Fruit fly (Drosophila melanogaster) S2 (cell line): Measurements from ENCODE around the gene indra.

Experiments
- CG8478 ChIP-seq: fragments of >200 bp; optimal IDR thresholded peaks from 2 replicates; lab custom pipeline; 2018
- CTCF ChIP-seq, 2 experiments: fragments of >200 bp; optimal IDR thresholded peaks; 2 replicates each; lab custom pipeline; 2018

DNA sequence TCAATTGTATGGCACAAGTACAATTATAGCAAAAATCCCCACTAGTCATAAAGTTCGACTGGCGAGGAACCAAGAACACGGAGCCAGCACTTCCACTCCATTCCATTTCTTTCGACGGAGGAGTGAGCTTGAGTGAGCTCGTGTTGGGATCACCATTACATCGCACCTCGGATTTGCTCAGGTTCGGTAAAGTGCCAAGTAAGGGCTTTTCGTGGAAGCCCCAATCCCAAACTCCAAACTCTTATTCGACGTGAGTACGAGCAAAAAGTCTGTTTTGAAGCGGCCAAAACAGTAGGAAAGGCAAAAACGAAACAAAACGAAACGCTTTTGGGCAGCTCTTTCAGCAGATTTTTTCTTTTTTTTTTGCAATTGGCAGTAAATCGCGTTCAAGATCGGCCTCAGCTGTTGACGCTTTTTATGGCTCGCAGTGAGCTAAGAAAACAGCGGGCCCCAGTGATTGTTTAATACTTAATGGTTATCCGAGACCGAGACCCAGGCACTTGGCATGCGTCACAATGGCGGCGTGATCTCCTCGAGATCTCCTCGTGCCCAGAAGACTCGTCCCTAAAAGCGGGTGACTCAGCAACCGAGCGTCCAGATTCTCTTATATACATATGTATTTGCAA is 21.2 kb downstream of the indra start:
- no peak for TF ChIP-seq CTCF (optimal IDR thresholded peaks at IDR 0.05; lab: Kevin White, UChicago)
- TF ChIP-seq CG8478 (lab: Kevin White, UChicago) = no peak
